Worm (Caenorhabditis elegans) whole organism, young adult: ENCODE data around the gene B0252.11.
A peak's percentile ranks its signal among the peaks of the same experiment; 100 is the strongest.

Experiments used
- C06A6.2 ChIP-seq: fragments of 200-800 bp; sonication (Bioruptor generic); conservative IDR thresholded peaks from 2 replicates; pipeline ENCODE4 v1.3.6; 2022; ENCODE audit warnings: missing genetic modification characterization, missing compliant biosample characterization
- D2030.7 ChIP-seq: fragments of 200-800 bp; sonication (Bioruptor generic); IDR thresholded peaks from 2 replicates; pipeline ENCODE4 v1.3.6; 2022; ENCODE audit warnings: missing genetic modification reagents, missing genetic modification characterization, missing compliant biosample characterization
- F23B12.7 ChIP-seq: sonication (generic microtip); optimal IDR thresholded peaks from 2 replicates; lab custom pipeline; 2017; ENCODE audit warnings: missing genetic modification characterization, mild to moderate bottlenecking, missing compliant biosample characterization, antibody characterized with exemption, moderate library complexity; ENCODE audit not compliant: insufficient read depth
- F39B2.1 ChIP-seq: fragments of 200-800 bp; sonication (Bioruptor generic); IDR thresholded peaks from 2 replicates; pipeline ENCODE4 v1.3.6; 2022; ENCODE audit warnings: missing genetic modification reagents, missing genetic modification characterization, missing compliant biosample characterization
- F49E8.2 ChIP-seq: sonication (generic microtip); optimal IDR thresholded peaks from 3 replicates; lab custom pipeline; 2017; ENCODE audit warnings: missing genetic modification characterization, mild to moderate bottlenecking, missing compliant biosample characterization, antibody characterized with exemption, moderate library complexity; ENCODE audit not compliant: insufficient read depth
- F55B11.4 ChIP-seq: sonication (generic microtip); optimal IDR thresholded peaks from 2 replicates; lab custom pipeline; 2016; ENCODE audit warnings: missing compliant biosample characterization, missing genetic modification characterization, borderline replicate concordance; ENCODE audit not compliant: insufficient read depth
- F57C9.4 ChIP-seq: sonication (generic microtip); optimal IDR thresholded peaks from 2 replicates; lab custom pipeline; 2017; ENCODE audit warnings: mild to moderate bottlenecking, missing genetic modification characterization, missing compliant biosample characterization
- K11D2.4 ChIP-seq: fragments of 200-800 bp; sonication (Bioruptor generic); IDR thresholded peaks from 2 replicates; pipeline ENCODE4 v1.3.6; 2022; ENCODE audit warnings: missing genetic modification reagents, missing genetic modification characterization, missing compliant biosample characterization
- T07F8.4 ChIP-seq: sonication (generic microtip); optimal IDR thresholded peaks from 2 replicates; lab custom pipeline; 2016; ENCODE audit warnings: mild to moderate bottlenecking, missing genetic modification characterization, moderate library complexity, missing compliant biosample characterization
- Y53F4B.3 ChIP-seq: fragments of 200-800 bp; sonication (Bioruptor generic); IDR thresholded peaks from 2 replicates; pipeline ENCODE4 v1.3.6; 2022; ENCODE audit warnings: missing genetic modification reagents, missing genetic modification characterization, missing compliant biosample characterization
- ZK185.1 ChIP-seq: sonication (generic microtip); optimal IDR thresholded peaks from 2 replicates; lab custom pipeline; 2016; ENCODE audit warnings: mild to moderate bottlenecking, missing genetic modification characterization, missing compliant biosample characterization; ENCODE audit not compliant: poor library complexity, severe bottlenecking
- ama-1 ChIP-seq, 3 experiments: fragments of 150-350 bp in 1 of 3; sonication (generic microtip) in 2 of 3; optimal IDR thresholded peaks; 2 replicates each; lab custom pipeline; 2014 to 2018; ENCODE audit warnings: missing biosample characterization in 2 of 3, missing genetic modification characterization in 2 of 3, missing genetic modification reagents in 2 of 3
- attf-3 ChIP-seq: fragments of 200-800 bp; sonication (Bioruptor generic); conservative IDR thresholded peaks from 2 replicates; pipeline ENCODE4 v1.3.6; 2022; ENCODE audit warnings: missing genetic modification reagents, missing genetic modification characterization, missing compliant biosample characterization
- bed-1 ChIP-seq: fragments of 200-800 bp; sonication (Bioruptor generic); IDR thresholded peaks from 2 replicates; pipeline ENCODE4 v1.3.6; 2022; ENCODE audit warnings: missing genetic modification reagents, missing genetic modification characterization, missing compliant biosample characterization
- bed-2 ChIP-seq: fragments of 200-800 bp; sonication (Bioruptor generic); IDR thresholded peaks from 2 replicates; pipeline ENCODE4 v1.3.6; 2022; ENCODE audit warnings: missing genetic modification reagents, missing genetic modification characterization, missing compliant biosample characterization
- cebp-2 ChIP-seq: fragments of 200-800 bp; sonication (Bioruptor generic); IDR thresholded peaks from 2 replicates; pipeline ENCODE4 v1.3.6; 2022; ENCODE audit warnings: missing genetic modification characterization, missing compliant biosample characterization
- ceh-100 ChIP-seq: fragments of 200-800 bp; sonication (Bioruptor generic); IDR thresholded peaks from 2 replicates; pipeline ENCODE4 v1.3.6; 2022; ENCODE audit warnings: missing genetic modification reagents, missing genetic modification characterization, missing compliant biosample characterization
- ceh-40 ChIP-seq: fragments of 200-800 bp; sonication (Bioruptor generic); IDR thresholded peaks from 2 replicates; pipeline ENCODE4 v1.3.6; 2022; ENCODE audit warnings: missing genetic modification characterization, missing compliant biosample characterization
- chd-7 ChIP-seq: sonication (generic microtip); optimal IDR thresholded peaks from 2 replicates; lab custom pipeline; 2016; ENCODE audit warnings: mild to moderate bottlenecking, missing genetic modification characterization, moderate library complexity, missing compliant biosample characterization
- dox-1 ChIP-seq: fragments of 200-800 bp; sonication (Bioruptor generic); IDR thresholded peaks from 2 replicates; pipeline ENCODE4 v1.3.6; 2022; ENCODE audit warnings: missing genetic modification reagents, missing genetic modification characterization, missing compliant biosample characterization
- egl-44 ChIP-seq: fragments of 200-800 bp; sonication (Bioruptor generic); IDR thresholded peaks from 2 replicates; pipeline ENCODE4 v1.3.6; 2022; ENCODE audit warnings: missing genetic modification reagents, missing genetic modification characterization, missing compliant biosample characterization
- egrh-3 ChIP-seq: fragments of 200-800 bp; sonication (Bioruptor generic); IDR thresholded peaks from 2 replicates; pipeline ENCODE4 v1.3.6; 2022; ENCODE audit warnings: missing genetic modification reagents, missing genetic modification characterization, missing compliant biosample characterization
- ekl-4 ChIP-seq: fragments of 200-800 bp; sonication (Bioruptor generic); IDR thresholded peaks from 2 replicates; pipeline ENCODE4 v1.3.6; 2022; ENCODE audit warnings: missing genetic modification reagents, missing genetic modification characterization, missing compliant biosample characterization
- ets-4 ChIP-seq: fragments of 200-800 bp; sonication (Bioruptor generic); optimal IDR thresholded peaks from 2 replicates; lab custom pipeline; 2018; ENCODE audit warnings: mild to moderate bottlenecking, missing genetic modification characterization, missing compliant biosample characterization
- hlh-12 ChIP-seq: sonication (generic microtip); optimal IDR thresholded peaks from 2 replicates; lab custom pipeline; 2016; ENCODE audit warnings: missing genetic modification characterization, missing compliant biosample characterization
- hlh-26 ChIP-seq: fragments of 200-800 bp; sonication (Bioruptor generic); conservative IDR thresholded peaks from 2 replicates; pipeline ENCODE4 v1.3.6; 2022; ENCODE audit warnings: missing genetic modification reagents, missing genetic modification characterization, missing compliant biosample characterization
- hsf-1 ChIP-seq: fragments of 200-800 bp; sonication (Bioruptor generic); IDR thresholded peaks from 2 replicates; pipeline ENCODE4 v1.3.6; 2022; ENCODE audit warnings: missing genetic modification reagents, missing genetic modification characterization, missing compliant biosample characterization
- lag-1 ChIP-seq: fragments of 200-800 bp; sonication (Bioruptor generic); IDR thresholded peaks from 2 replicates; pipeline ENCODE4 v1.3.6; 2022; ENCODE audit warnings: missing genetic modification reagents, missing genetic modification characterization, missing compliant biosample characterization
- let-526 ChIP-seq: fragments of 200-800 bp; sonication (Bioruptor generic); IDR thresholded peaks from 2 replicates; pipeline ENCODE4 v1.3.6; 2022; ENCODE audit warnings: missing genetic modification reagents, missing genetic modification characterization, missing compliant biosample characterization
- lin-26 ChIP-seq: fragments of 200-800 bp; sonication (Bioruptor generic); IDR thresholded peaks from 2 replicates; pipeline ENCODE4 v1.3.6; 2022; ENCODE audit warnings: missing genetic modification reagents, missing genetic modification characterization, missing compliant biosample characterization
- lin-40 ChIP-seq: sonication (generic microtip); optimal IDR thresholded peaks from 2 replicates; lab custom pipeline; 2016; ENCODE audit warnings: missing genetic modification characterization, mild to moderate bottlenecking, missing compliant biosample characterization, missing genotype, missing genetic modification reagents
- lir-1 ChIP-seq: fragments of 200-800 bp; sonication (Bioruptor generic); conservative IDR thresholded peaks from 2 replicates; pipeline ENCODE4 v1.3.6; 2022; ENCODE audit warnings: missing genetic modification reagents, missing genetic modification characterization, missing compliant biosample characterization
- lsl-1 ChIP-seq: fragments of 200-800 bp; sonication (Bioruptor generic); optimal IDR thresholded peaks from 2 replicates; lab custom pipeline; 2018; ENCODE audit warnings: mild to moderate bottlenecking, missing genetic modification characterization, moderate library complexity, missing compliant biosample characterization
- madf-10 ChIP-seq: sonication (generic microtip); optimal IDR thresholded peaks from 2 replicates; lab custom pipeline; 2016; ENCODE audit warnings: mild to moderate bottlenecking, missing genetic modification characterization, missing compliant biosample characterization
- madf-6 ChIP-seq: fragments of 200-800 bp; sonication (Bioruptor generic); IDR thresholded peaks from 2 replicates; pipeline ENCODE4 v1.3.6; 2022; ENCODE audit warnings: missing genetic modification reagents, missing genetic modification characterization, missing compliant biosample characterization
- mcd-1 ChIP-seq: fragments of 200-800 bp; sonication (Bioruptor generic); IDR thresholded peaks from 2 replicates; pipeline ENCODE4 v1.3.6; 2022; ENCODE audit warnings: missing genetic modification reagents, missing genetic modification characterization, missing compliant biosample characterization
- mes-4 ChIP-seq: sonication (generic microtip); optimal IDR thresholded peaks from 2 replicates; lab custom pipeline; 2016; ENCODE audit warnings: missing genotype, missing genetic modification characterization, missing compliant biosample characterization
- nfya-1 ChIP-seq: sonication (generic microtip); optimal IDR thresholded peaks from 2 replicates; lab custom pipeline; 2017; ENCODE audit warnings: antibody characterized with exemption, missing compliant biosample characterization, missing genetic modification characterization, borderline replicate concordance; ENCODE audit not compliant: insufficient read depth
- nfya-2 ChIP-seq: fragments of 200-800 bp; sonication (Bioruptor generic); IDR thresholded peaks from 2 replicates; pipeline ENCODE4 v1.3.6; 2022; ENCODE audit warnings: missing genetic modification reagents, missing genetic modification characterization, missing compliant biosample characterization
- nhr-120 ChIP-seq: fragments of 200-800 bp; sonication (Bioruptor generic); IDR thresholded peaks from 2 replicates; pipeline ENCODE4 v1.3.6; 2022; ENCODE audit warnings: missing genetic modification characterization, missing compliant biosample characterization
- nhr-179 ChIP-seq: sonication (generic microtip); optimal IDR thresholded peaks from 2 replicates; lab custom pipeline; 2016; ENCODE audit warnings: mild to moderate bottlenecking, missing genetic modification characterization, missing compliant biosample characterization
- nhr-27 ChIP-seq: fragments of 200-800 bp; sonication (Bioruptor generic); optimal IDR thresholded peaks from 2 replicates; lab custom pipeline; 2018; ENCODE audit warnings: mild to moderate bottlenecking, missing genetic modification characterization, moderate library complexity, missing compliant biosample characterization
- nhr-90 ChIP-seq: sonication (generic microtip); optimal IDR thresholded peaks from 2 replicates; lab custom pipeline; 2016; ENCODE audit warnings: missing genotype, mild to moderate bottlenecking, missing genetic modification characterization, missing compliant biosample characterization
- pha-4 ChIP-seq: fragments of 150-350 bp; sonication (generic microtip); optimal IDR thresholded peaks from 2 replicates; lab custom pipeline; 2014; ENCODE audit warnings: missing biosample characterization, missing genetic modification reagents, missing genetic modification characterization
- sea-2 ChIP-seq: fragments of 200-800 bp; sonication (Bioruptor generic); IDR thresholded peaks from 2 replicates; pipeline ENCODE4 v1.3.6; 2022; ENCODE audit warnings: missing genetic modification characterization, missing compliant biosample characterization
- snpc-1.3 ChIP-seq: sonication (generic microtip); optimal IDR thresholded peaks from 2 replicates; lab custom pipeline; 2017; ENCODE audit warnings: missing genetic modification characterization, mild to moderate bottlenecking, missing compliant biosample characterization, antibody characterized with exemption, moderate library complexity, missing genotype, missing genetic modification reagents; ENCODE audit not compliant: insufficient read depth
- snpc-3.4 ChIP-seq: sonication (generic microtip); optimal IDR thresholded peaks from 2 replicates; lab custom pipeline; 2017; ENCODE audit warnings: missing genetic modification characterization, mild to moderate bottlenecking, missing compliant biosample characterization, antibody characterized with exemption, moderate library complexity, missing genotype, missing genetic modification reagents
- zim-3 ChIP-seq: sonication (generic microtip); optimal IDR thresholded peaks from 2 replicates; lab custom pipeline; 2017; ENCODE audit warnings: mild to moderate bottlenecking, missing genetic modification characterization, moderate library complexity, missing compliant biosample characterization

The B0252.11 gene

ce11 chrII:6888211-6888610 lies 29.4 kb downstream of the B0252.11 start (continued):
- no peak for TF ChIP-seq attf-3
- TF ChIP-seq let-526 (GFP tag; lab: Robert Waterston, UW) = no peak
- no peak for TF ChIP-seq bed-1
- no peak for TF ChIP-seq pha-4 (tag; lab: Kevin White, UChicago)
- TF ChIP-seq Y53F4B.3 (GFP tag; lab: Robert Waterston, UW) = no peak
- TF ChIP-seq bed-2 (GFP tag; lab: Robert Waterston, UW) = no peak
- no peak for TF ChIP-seq F57C9.4 (tag; lab: Kevin White, UChicago)
- peak; percentile 81 for TF ChIP-seq K11D2.4 (GFP tag; lab: Robert Waterston, UW)
- no peak for TF ChIP-seq zim-3 (tag; lab: Kevin White, UChicago)
- TF ChIP-seq F49E8.2 (tag; lab: Kevin White, UChicago) = no peak
- no peak for TF ChIP-seq nhr-27 (tag; lab: Kevin White, UChicago)
- TF ChIP-seq snpc-1.3 (tag; lab: Kevin White, UChicago) = no peak
- TF ChIP-seq F55B11.4 (tag; lab: Kevin White, UChicago) = no peak
- no peak for TF ChIP-seq T07F8.4 (tag; lab: Kevin White, UChicago)
- TF ChIP-seq F23B12.7 (tag; lab: Kevin White, UChicago) = no peak
- TF ChIP-seq egl-44 (GFP tag; lab: Robert Waterston, UW) = no peak
- TF ChIP-seq lin-26 (GFP tag; lab: Robert Waterston, UW) = no peak
- TF ChIP-seq hlh-26 (GFP tag; lab: Robert Waterston, UW) = no peak
- TF ChIP-seq lir-1 (GFP tag; lab: Robert Waterston, UW) = no peak
- no peak for TF ChIP-seq F39B2.1 (GFP tag; lab: Robert Waterston, UW)
- TF ChIP-seq D2030.7 (GFP tag; lab: Robert Waterston, UW) = no peak
- no peak for TF ChIP-seq ets-4
- TF ChIP-seq lsl-1 (GFP tag; lab: Kevin White, UChicago) = no peak
- no peak for TF ChIP-seq nhr-179 (tag; lab: Kevin White, UChicago)
- TF ChIP-seq chd-7 (tag; lab: Kevin White, UChicago) = peak; percentile 21
- no peak for TF ChIP-seq ceh-100 (GFP tag; lab: Robert Waterston, UW)
- TF ChIP-seq cebp-2 (GFP tag; lab: Robert Waterston, UW) = 0 out of 2 replicates have a peak, but pooled peaks have one; percentile 24
- TF ChIP-seq ama-1 (optimal IDR thresholded peaks at IDR 0.05; lab: Kevin White, UChicago) = peak; percentile 57
- TF ChIP-seq ama-1 (GFP tag; optimal IDR thresholded peaks at IDR 0.05; lab: Kevin White, UChicago) = no peak
- peak; percentile 61 for TF ChIP-seq madf-10 (tag; lab: Kevin White, UChicago)
- no peak for TF ChIP-seq mes-4
- no peak for TF ChIP-seq madf-6 (GFP tag; lab: Robert Waterston, UW)
- 0 out of 2 replicates have a peak, but pooled peaks have one; percentile 19 for TF ChIP-seq hsf-1 (GFP tag; lab: Robert Waterston, UW)
- TF ChIP-seq nhr-90 (tag; lab: Kevin White, UChicago) = peak; percentile 60
- TF ChIP-seq nfya-1 (tag; lab: Kevin White, UChicago) = no peak
- peak; percentile 65 for TF ChIP-seq C06A6.2
- peak; percentile 54 for TF ChIP-seq lin-40 (tag; lab: Kevin White, UChicago)
- TF ChIP-seq hlh-12 (tag; lab: Kevin White, UChicago) = no peak
- TF ChIP-seq dox-1 (GFP tag; lab: Robert Waterston, UW) = no peak
- no peak for TF ChIP-seq sea-2
- TF ChIP-seq nfya-2 = no peak
- TF ChIP-seq egrh-3 (GFP tag; lab: Robert Waterston, UW) = no peak
- TF ChIP-seq ZK185.1 (tag; lab: Kevin White, UChicago) = no peak
- TF ChIP-seq mcd-1 (GFP tag; lab: Robert Waterston, UW) = no peak
- no peak for TF ChIP-seq nhr-120 (GFP tag; lab: Robert Waterston, UW)
- no peak for TF ChIP-seq snpc-3.4 (tag; lab: Kevin White, UChicago)
- TF ChIP-seq ceh-40 (GFP tag; lab: Robert Waterston, UW) = no peak
- no peak for TF ChIP-seq lag-1 (GFP tag; lab: Robert Waterston, UW)
- TF ChIP-seq ekl-4 (GFP tag; lab: Robert Waterston, UW) = 0 out of 2 replicates have a peak, but pooled peaks have one; percentile 30
